Worm (Caenorhabditis elegans) whole organism, young adult: ENCODE results near the gene K08H10.10.
A peak's percentile ranks its signal among the peaks of the same experiment; 100 is the strongest.

Experiments used
- C17E4.6 ChIP-seq: fragments of 200-800 bp; sonication (Bioruptor generic); IDR thresholded peaks from 2 replicates; pipeline ENCODE4 v1.3.6; 2022; ENCODE audit warnings: missing genetic modification reagents, missing genetic modification characterization, missing compliant biosample characterization
- F49E8.2 ChIP-seq: sonication (generic microtip); optimal IDR thresholded peaks from 3 replicates; lab custom pipeline; 2017; ENCODE audit warnings: missing genetic modification characterization, mild to moderate bottlenecking, missing compliant biosample characterization, antibody characterized with exemption, moderate library complexity; ENCODE audit not compliant: insufficient read depth
- aptf-3 ChIP-seq: fragments of 200-800 bp; sonication (Bioruptor generic); IDR thresholded peaks from 2 replicates; pipeline ENCODE4 v1.3.6; 2022; ENCODE audit warnings: missing genetic modification characterization, missing compliant biosample characterization
- dpl-1 ChIP-seq: fragments of 150-350 bp; optimal IDR thresholded peaks from 2 replicates; lab custom pipeline; 2014; ENCODE audit warnings: missing biosample characterization, missing genetic modification reagents, missing genetic modification characterization
- egl-44 ChIP-seq: fragments of 200-800 bp; sonication (Bioruptor generic); IDR thresholded peaks from 2 replicates; pipeline ENCODE4 v1.3.6; 2022; ENCODE audit warnings: missing genetic modification reagents, missing genetic modification characterization, missing compliant biosample characterization
- fkh-3 ChIP-seq: sonication (generic microtip); optimal IDR thresholded peaks from 2 replicates; lab custom pipeline; 2016; ENCODE audit warnings: mild to moderate bottlenecking, missing genetic modification characterization, missing compliant biosample characterization
- madf-10 ChIP-seq: sonication (generic microtip); optimal IDR thresholded peaks from 2 replicates; lab custom pipeline; 2016; ENCODE audit warnings: mild to moderate bottlenecking, missing genetic modification characterization, missing compliant biosample characterization
- mes-4 ChIP-seq: sonication (generic microtip); optimal IDR thresholded peaks from 2 replicates; lab custom pipeline; 2016; ENCODE audit warnings: missing genotype, missing genetic modification characterization, missing compliant biosample characterization
- snpc-4 ChIP-seq, 5 experiments: fragments of 150-350 bp in 1 of 5; sonication (generic microtip) in 4 of 5; optimal IDR thresholded peaks; 2 replicates each; lab custom pipeline; 2014 to 2018; ENCODE audit warnings: missing genetic modification characterization in 5 of 5, missing biosample characterization in 3 of 5, antibody characterized with exemption in 2 of 5, mild to moderate bottlenecking in 2 of 5, missing compliant biosample characterization in 2 of 5, missing genotype in 2 of 5, moderate library complexity in 2 of 5, missing genetic modification reagents in 1 of 5
- unc-62 ChIP-seq: fragments of 150-350 bp; optimal IDR thresholded peaks from 2 replicates; lab custom pipeline; 2014; ENCODE audit warnings: missing biosample characterization, missing genetic modification reagents, missing genetic modification characterization
- ztf-25 ChIP-seq: fragments of 200-800 bp; sonication (Bioruptor generic); IDR thresholded peaks from 2 replicates; pipeline ENCODE4 v1.3.6; 2022; ENCODE audit warnings: missing genetic modification reagents, missing genetic modification characterization, missing compliant biosample characterization

DNA sequence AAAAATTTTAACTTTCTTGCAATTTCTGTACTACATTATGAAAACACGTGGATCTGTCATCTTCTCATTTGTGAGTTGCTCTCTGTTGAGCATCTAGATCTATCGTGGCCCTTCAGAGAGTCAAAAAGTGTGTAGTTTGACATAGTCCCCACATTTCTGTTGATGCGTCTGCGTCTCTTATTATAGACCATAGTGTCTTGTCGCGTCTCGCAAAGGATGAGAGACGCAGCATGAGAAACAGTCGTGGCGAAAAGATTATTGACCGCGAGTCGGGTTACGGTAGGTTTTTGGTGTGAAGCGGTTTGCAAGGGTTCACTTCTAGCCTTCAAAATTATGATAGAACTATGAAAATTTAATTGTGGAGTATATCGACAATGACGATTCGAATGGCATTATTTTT, 41.4 kb downstream of the K08H10.10 start:
- TF ChIP-seq F49E8.2 (tag; lab: Kevin White, UChicago), result no peak
- no peak for TF ChIP-seq dpl-1
- TF ChIP-seq madf-10 (tag; lab: Kevin White, UChicago), result no peak
- no peak for TF ChIP-seq aptf-3 (GFP tag; lab: Robert Waterston, UW)
- TF ChIP-seq C17E4.6, result no peak
- no peak for TF ChIP-seq mes-4 (tag; lab: Kevin White, UChicago)
- peak; percentile 6 for TF ChIP-seq unc-62
- no peak for TF ChIP-seq ztf-25 (GFP tag; lab: Robert Waterston, UW)
- no peak for TF ChIP-seq fkh-3 (tag; lab: Kevin White, UChicago)
- no peak for TF ChIP-seq egl-44
- no peak for TF ChIP-seq snpc-4 (GFP tag; optimal IDR thresholded peaks at IDR 0.05; lab: Kevin White, UChicago)
- TF ChIP-seq snpc-4 (tag; optimal IDR thresholded peaks at IDR 0.05; lab: Kevin White, UChicago), result no peak
